Worm (Caenorhabditis elegans) whole organism, L3 larva: ENCODE measurements around the gene C10A4.9.

Experiments
- ZK546.5 ChIP-seq: sonication (generic microtip); optimal IDR thresholded peaks from 2 replicates; lab custom pipeline; 2017; ENCODE audit warnings: missing biosample characterization, missing genetic modification characterization
- aly-2 ChIP-seq: fragments of 150-350 bp; optimal IDR thresholded peaks from 2 replicates; lab custom pipeline; 2014; ENCODE audit warnings: missing biosample characterization, missing genetic modification characterization
- eor-1 ChIP-seq, 2 experiments: fragments of 150-350 bp; optimal IDR thresholded peaks; 2 replicates each; lab custom pipeline; 2014 to 2018; ENCODE audit warnings: missing biosample characterization in 2 of 2, missing genetic modification characterization in 2 of 2
- lin-15B ChIP-seq: fragments of 150-350 bp; optimal IDR thresholded peaks from 2 replicates; lab custom pipeline; 2014; ENCODE audit warnings: missing biosample characterization, missing genetic modification characterization
- lin-39 ChIP-seq: fragments of 150-350 bp; optimal IDR thresholded peaks from 2 replicates; lab custom pipeline; 2018; ENCODE audit warnings: missing biosample characterization, missing genetic modification reagents, missing genetic modification characterization
- nfya-1 ChIP-seq: sonication (generic microtip); optimal IDR thresholded peaks from 2 replicates; lab custom pipeline; 2017; ENCODE audit warnings: missing genetic modification characterization, mild to moderate bottlenecking, missing compliant biosample characterization, antibody characterized with exemption, moderate library complexity; ENCODE audit not compliant: insufficient read depth
- nhr-12 ChIP-seq: fragments of 150-350 bp; optimal IDR thresholded peaks from 2 replicates; lab custom pipeline; 2014; ENCODE audit warnings: missing biosample characterization, missing genetic modification characterization
- nhr-23 ChIP-seq: fragments of 150-350 bp; optimal IDR thresholded peaks from 2 replicates; lab custom pipeline; 2014; ENCODE audit warnings: missing biosample characterization, missing genetic modification reagents, missing genetic modification characterization
- nhr-25 ChIP-seq: sonication (generic microtip); optimal IDR thresholded peaks from 2 replicates; lab custom pipeline; 2017; ENCODE audit warnings: missing biosample characterization, missing genetic modification characterization
- nhr-43 ChIP-seq: sonication (generic microtip); optimal IDR thresholded peaks from 2 replicates; lab custom pipeline; 2016; ENCODE audit warnings: mild to moderate bottlenecking, missing genetic modification characterization, missing compliant biosample characterization; ENCODE audit not compliant: poor library complexity, severe bottlenecking
- nhr-67 ChIP-seq: fragments of 150-350 bp; optimal IDR thresholded peaks from 2 replicates; lab custom pipeline; 2014; ENCODE audit warnings: missing biosample characterization, missing genetic modification characterization
- nhr-76 ChIP-seq: fragments of 150-350 bp; sonication (generic microtip); optimal IDR thresholded peaks from 5 replicates; lab custom pipeline; 2014; ENCODE audit warnings: missing biosample characterization, missing genetic modification characterization
- pha-4 ChIP-seq: fragments of 150-350 bp; optimal IDR thresholded peaks from 2 replicates; lab custom pipeline; 2014; ENCODE audit warnings: missing biosample characterization, missing genetic modification reagents, missing genetic modification characterization
- pqm-1 ChIP-seq: fragments of 150-350 bp; optimal IDR thresholded peaks from 2 replicates; lab custom pipeline; 2017; ENCODE audit warnings: missing biosample characterization, missing genetic modification characterization, inconsistent platforms
- skn-1 ChIP-seq: fragments of 150-350 bp; optimal IDR thresholded peaks from 2 replicates; lab custom pipeline; 2014; ENCODE audit warnings: missing biosample characterization, missing genetic modification characterization
- zag-1 ChIP-seq: fragments of 150-350 bp; optimal IDR thresholded peaks from 2 replicates; lab custom pipeline; 2014; ENCODE audit warnings: missing biosample characterization, missing genetic modification characterization

C10A4.9 gene

ce11 chrX:7460516-7460915 is 39.8 kb downstream of the C10A4.9 start:
- TF ChIP-seq lin-15B (no peak), pha-4 (tag; lab: Kevin White, UChicago) (peak; percentile 7), nfya-1 (peak; percentile 93)

- TF ChIP-seq pqm-1 (no peak), nhr-23 (tag; lab: Kevin White, UChicago) (no peak), skn-1 (tag; lab: Kevin White, UChicago) (no peak), nhr-25 (tag; lab: Kevin White, UChicago) (no peak), nhr-12 (tag; lab: Kevin White, UChicago) (no peak), ZK546.5 (no peak)
Observed at ce11 chrX:7463637-7464036, 43.0 kb downstream of the C10A4.9 start, which contains the start of gene sox-2. sox-2 (minus strand) TSS chrX:7463736.

ce11 chrX:7464389-7464788 is 43.7 kb downstream of the C10A4.9 start:
- peak; percentile 92 for TF ChIP-seq nfya-1
- no peak for TF ChIP-seq nhr-43 (tag; lab: Kevin White, UChicago)

ce11 chrX:7466682-7467081 is 46.0 kb downstream of the C10A4.9 start:
- no peak for TF ChIP-seq zag-1 (tag; lab: Kevin White, UChicago)

- TF ChIP-seq nhr-67 (tag; lab: Kevin White, UChicago) (no peak), eor-1 (tag; optimal IDR thresholded peaks at IDR 0.05; lab: Kevin White, UChicago) (no peak), nhr-76 (tag; lab: Kevin White, UChicago) (no peak), lin-39 (tag; lab: Kevin White, UChicago) (no peak), aly-2 (no peak), lin-15B (no peak)
Observed at ce11 chrX:7469907-7470306, 49.2 kb downstream of the C10A4.9 start.
